Worm (Caenorhabditis elegans) whole organism, late embryonic: ENCODE measurements around the gene F09C12.8.

Source experiments
- ceh-34 ChIP-seq: sonication (generic microtip); optimal IDR thresholded peaks from 2 replicates; lab custom pipeline; 2016; ENCODE audit warnings: mild to moderate bottlenecking, missing genetic modification characterization, missing compliant biosample characterization
- fax-1 ChIP-seq: sonication (generic microtip); optimal IDR thresholded peaks from 2 replicates; lab custom pipeline; 2016; ENCODE audit warnings: missing genotype, missing genetic modification characterization, missing compliant biosample characterization

- TF ChIP-seq fax-1 (no peak), ceh-34 (no peak)
Measured at ce11 chrII:5067927-5068326, 44.3 kb upstream of the F09C12.8 start, which contains the start of gene C27A2.8.
